Worm (Caenorhabditis elegans) whole organism, young adult: ENCODE measurements around the gene ras-1.

ENCODE experiments used
- F39B2.1 ChIP-seq: fragments of 200-800 bp; sonication (Bioruptor generic); IDR thresholded peaks from 2 replicates; pipeline ENCODE4 v1.3.6; 2022; ENCODE audit warnings: missing genetic modification reagents, missing genetic modification characterization, missing compliant biosample characterization
- Y53F4B.3 ChIP-seq: fragments of 200-800 bp; sonication (Bioruptor generic); IDR thresholded peaks from 2 replicates; pipeline ENCODE4 v1.3.6; 2022; ENCODE audit warnings: missing genetic modification reagents, missing genetic modification characterization, missing compliant biosample characterization
- Y95B8A.8 ChIP-seq: fragments of 200-800 bp; sonication (Bioruptor generic); IDR thresholded peaks from 2 replicates; pipeline ENCODE4 v1.3.6; 2022; ENCODE audit warnings: missing genetic modification reagents, missing genetic modification characterization, missing compliant biosample characterization
- ama-1 ChIP-seq, 3 experiments: fragments of 150-350 bp in 1 of 3; sonication (generic microtip) in 2 of 3; optimal IDR thresholded peaks; 2 replicates each; lab custom pipeline; 2014 to 2018; ENCODE audit warnings: missing biosample characterization in 2 of 3, missing genetic modification characterization in 2 of 3, missing genetic modification reagents in 2 of 3
- chd-7 ChIP-seq: sonication (generic microtip); optimal IDR thresholded peaks from 2 replicates; lab custom pipeline; 2016; ENCODE audit warnings: mild to moderate bottlenecking, missing genetic modification characterization, moderate library complexity, missing compliant biosample characterization
- ets-4 ChIP-seq: fragments of 200-800 bp; sonication (Bioruptor generic); optimal IDR thresholded peaks from 2 replicates; lab custom pipeline; 2018; ENCODE audit warnings: mild to moderate bottlenecking, missing genetic modification characterization, missing compliant biosample characterization
- hlh-26 ChIP-seq: fragments of 200-800 bp; sonication (Bioruptor generic); conservative IDR thresholded peaks from 2 replicates; pipeline ENCODE4 v1.3.6; 2022; ENCODE audit warnings: missing genetic modification reagents, missing genetic modification characterization, missing compliant biosample characterization
- lir-1 ChIP-seq: fragments of 200-800 bp; sonication (Bioruptor generic); conservative IDR thresholded peaks from 2 replicates; pipeline ENCODE4 v1.3.6; 2022; ENCODE audit warnings: missing genetic modification reagents, missing genetic modification characterization, missing compliant biosample characterization
- lsy-27 ChIP-seq: sonication (generic microtip); optimal IDR thresholded peaks from 2 replicates; lab custom pipeline; 2017; ENCODE audit warnings: missing genetic modification characterization, mild to moderate bottlenecking, missing compliant biosample characterization, antibody characterized with exemption, missing genotype, borderline replicate concordance; ENCODE audit not compliant: insufficient read depth
- snpc-4 ChIP-seq, 5 experiments: fragments of 150-350 bp in 1 of 5; sonication (generic microtip) in 4 of 5; optimal IDR thresholded peaks; 2 replicates each; lab custom pipeline; 2014 to 2018; ENCODE audit warnings: missing genetic modification characterization in 5 of 5, missing biosample characterization in 3 of 5, antibody characterized with exemption in 2 of 5, mild to moderate bottlenecking in 2 of 5, missing compliant biosample characterization in 2 of 5, missing genotype in 2 of 5, moderate library complexity in 2 of 5, missing genetic modification reagents in 1 of 5
- zim-3 ChIP-seq: sonication (generic microtip); optimal IDR thresholded peaks from 2 replicates; lab custom pipeline; 2017; ENCODE audit warnings: mild to moderate bottlenecking, missing genetic modification characterization, moderate library complexity, missing compliant biosample characterization

DNA sequence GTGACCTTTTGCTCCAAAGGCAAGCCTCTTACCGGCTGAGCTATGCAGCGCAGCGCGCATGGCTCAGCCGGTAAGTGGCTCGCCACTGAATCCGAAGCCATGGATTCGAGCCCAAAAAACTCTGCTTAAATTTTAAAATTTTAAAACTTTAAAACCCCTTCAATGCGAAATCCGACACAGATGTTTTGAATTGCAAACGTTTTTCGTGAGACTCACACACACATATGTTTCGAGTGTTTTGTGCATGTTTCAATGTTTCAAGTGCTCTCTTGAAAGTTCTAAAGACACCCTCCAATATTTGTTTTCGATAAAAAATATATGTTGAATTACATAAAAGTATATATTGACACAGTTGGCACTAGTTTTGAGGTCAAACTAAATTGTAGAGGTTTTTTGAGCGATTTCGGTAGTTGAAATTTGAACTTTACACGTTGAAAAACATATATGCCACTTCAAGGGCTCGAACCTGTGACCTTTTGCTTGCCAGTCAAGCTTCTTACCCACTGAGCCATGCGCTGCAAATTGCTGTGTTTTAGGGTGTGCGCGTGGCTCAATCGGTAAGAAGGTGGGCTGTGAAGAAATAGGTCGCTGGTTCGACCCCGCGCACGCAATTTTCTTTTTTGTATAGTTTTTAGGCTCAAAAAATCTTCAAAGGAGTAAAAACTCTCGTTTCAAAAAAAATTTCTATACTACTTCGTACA lies 5.6 kb downstream of the ras-1 start:
- no peak for TF ChIP-seq ets-4 (GFP tag; lab: Kevin White, UChicago)
- no peak for TF ChIP-seq ama-1 (optimal IDR thresholded peaks at IDR 0.05; lab: Kevin White, UChicago)
- no peak for TF ChIP-seq ama-1 (GFP tag; optimal IDR thresholded peaks at IDR 0.05; lab: Kevin White, UChicago)
- TF ChIP-seq Y53F4B.3 (GFP tag; lab: Robert Waterston, UW): no peak
- no peak for TF ChIP-seq lsy-27 (tag; lab: Kevin White, UChicago)
- TF ChIP-seq zim-3 (tag; lab: Kevin White, UChicago): no peak
- TF ChIP-seq snpc-4 (GFP tag; optimal IDR thresholded peaks at IDR 0.05; lab: Kevin White, UChicago): no peak
- no peak for TF ChIP-seq snpc-4 (tag; optimal IDR thresholded peaks at IDR 0.05; lab: Kevin White, UChicago)
- TF ChIP-seq F39B2.1 (GFP tag; lab: Robert Waterston, UW): no peak
- no peak for TF ChIP-seq hlh-26 (GFP tag; lab: Robert Waterston, UW)
- TF ChIP-seq Y95B8A.8 (GFP tag; lab: Robert Waterston, UW): no peak
- TF ChIP-seq lir-1 (GFP tag; lab: Robert Waterston, UW): no peak
- TF ChIP-seq chd-7 (tag; lab: Kevin White, UChicago): no peak
